Fruit fly (Drosophila melanogaster) whole organism, embryonic: ENCODE results near the gene Ts.

Source experiments
- Awh ChIP-seq: fragments of 200-800 bp; sonication (Bioruptor generic); IDR thresholded peaks from 2 replicates; pipeline ENCODE4, ENCODE4 v1.3.6; 2022; ENCODE audit warnings: missing biosample characterization, missing genetic modification characterization
- BEAF-32 ChIP-seq: fragments of 200-800 bp; sonication (Bioruptor generic); optimal IDR thresholded peaks from 3 replicates; lab custom pipeline; 2017; ENCODE audit warnings: missing biosample characterization, missing genetic modification characterization, mild to moderate bottlenecking, moderate library complexity, missing genetic modification reagents
- CG10274 ChIP-seq: fragments of 200-800 bp; sonication (Bioruptor generic); optimal IDR thresholded peaks from 3 replicates; lab custom pipeline; 2017; ENCODE audit warnings: missing biosample characterization, mild to moderate bottlenecking, missing genetic modification characterization
- CG11247 ChIP-seq: fragments of 200-800 bp; sonication (Bioruptor generic); IDR thresholded peaks from 2 replicates; pipeline ENCODE4 v1.3.6; 2022; ENCODE audit warnings: missing biosample characterization, missing genetic modification characterization
- CG12219 ChIP-seq: fragments of 200-800 bp; sonication (Bioruptor generic); optimal IDR thresholded peaks from 3 replicates; lab custom pipeline; 2018; ENCODE audit warnings: missing biosample characterization, mild to moderate bottlenecking, missing genetic modification characterization
- CG12299 ChIP-seq: fragments of 200-800 bp; sonication (Bioruptor generic); optimal IDR thresholded peaks from 2 replicates; lab custom pipeline; 2018; ENCODE audit warnings: missing biosample characterization, mild to moderate bottlenecking, missing genetic modification characterization
- CG12391 ChIP-seq: fragments of 200-800 bp; sonication (Bioruptor generic); optimal IDR thresholded peaks from 3 replicates; lab custom pipeline; 2018; ENCODE audit warnings: missing biosample characterization, mild to moderate bottlenecking, missing genetic modification characterization, moderate library complexity
- CG13424 ChIP-seq: fragments of 200-800 bp; sonication (Bioruptor generic); optimal IDR thresholded peaks from 2 replicates; lab custom pipeline; 2019; ENCODE audit warnings: missing biosample characterization, mild to moderate bottlenecking, missing genetic modification characterization, moderate library complexity
- CG14441 ChIP-seq: fragments of 200-800 bp; sonication (Bioruptor generic); IDR thresholded peaks from 2 replicates; pipeline ENCODE4 v1.3.6; 2022; ENCODE audit warnings: missing biosample characterization, missing genetic modification characterization
- CG15011 ChIP-seq: fragments of 200-800 bp; sonication (Bioruptor generic); optimal IDR thresholded peaks from 3 replicates; lab custom pipeline; 2018; ENCODE audit warnings: missing biosample characterization, mild to moderate bottlenecking, missing genetic modification characterization
- CG17186 ChIP-seq: fragments of 200-800 bp; sonication (Bioruptor generic); optimal IDR thresholded peaks from 3 replicates; lab custom pipeline; 2017; ENCODE audit warnings: missing biosample characterization, missing genetic modification reagents, missing genetic modification characterization
- CG17612 ChIP-seq: fragments of 200-800 bp; sonication (Bioruptor generic); IDR thresholded peaks from 2 replicates; pipeline ENCODE4 v1.3.6; 2022; ENCODE audit warnings: missing biosample characterization, missing genetic modification characterization
- CG18599 ChIP-seq: fragments of 200-800 bp; sonication (Bioruptor generic); optimal IDR thresholded peaks from 3 replicates; lab custom pipeline; 2017; ENCODE audit warnings: missing biosample characterization, missing genetic modification characterization, mild to moderate bottlenecking, moderate library complexity, missing genetic modification reagents
- CG2678 ChIP-seq: fragments of 200-800 bp; sonication (Bioruptor generic); optimal IDR thresholded peaks from 3 replicates; lab custom pipeline; 2019; ENCODE audit warnings: missing biosample characterization, mild to moderate bottlenecking, missing genetic modification characterization, moderate library complexity
- CG2712 ChIP-seq: fragments of 200-800 bp; optimal IDR thresholded peaks from 3 replicates; lab custom pipeline; 2019; ENCODE audit warnings: missing biosample characterization, mild to moderate bottlenecking, missing genetic modification characterization, moderate library complexity
- CG3163 ChIP-seq: fragments of 200-800 bp; sonication (Bioruptor generic); optimal IDR thresholded peaks from 3 replicates; lab custom pipeline; 2016; ENCODE audit warnings: missing biosample characterization, missing genetic modification characterization
- CG32772 ChIP-seq: fragments of 200-800 bp; sonication (Bioruptor generic); IDR thresholded peaks from 2 replicates; pipeline ENCODE4 v1.3.6; 2022; ENCODE audit warnings: missing biosample characterization, missing genetic modification characterization
- CG3407 ChIP-seq: fragments of 200-800 bp; sonication (Bioruptor generic); optimal IDR thresholded peaks from 2 replicates; lab custom pipeline; 2018; ENCODE audit warnings: missing biosample characterization, mild to moderate bottlenecking, missing genetic modification characterization
- CG4360 ChIP-seq: fragments of 200-800 bp; sonication (Bioruptor generic); IDR thresholded peaks from 2 replicates; pipeline ENCODE4 v1.3.6; 2022; ENCODE audit warnings: missing biosample characterization, missing genetic modification characterization
- CG43689 ChIP-seq: fragments of 200-800 bp; sonication (Bioruptor generic); IDR thresholded peaks from 2 replicates; pipeline ENCODE4 v1.3.6; 2022; ENCODE audit warnings: missing biosample characterization, missing genetic modification characterization
- CG4404 ChIP-seq: fragments of 200-800 bp; sonication (Bioruptor generic); IDR thresholded peaks from 2 replicates; pipeline ENCODE4 v1.3.6; 2022; ENCODE audit warnings: missing biosample characterization, missing genetic modification characterization
- CG4820 ChIP-seq: fragments of 200-800 bp; sonication (Bioruptor generic); optimal IDR thresholded peaks from 3 replicates; lab custom pipeline; 2016; ENCODE audit warnings: missing biosample characterization, missing genetic modification characterization
- CG6689 ChIP-seq: fragments of 200-800 bp; sonication (Bioruptor generic); IDR thresholded peaks from 2 replicates; pipeline ENCODE4 v1.3.6; 2022; ENCODE audit warnings: missing biosample characterization, missing genetic modification characterization
- CG7928 ChIP-seq: fragments of 200-800 bp; sonication (Bioruptor generic); optimal IDR thresholded peaks from 2 replicates; lab custom pipeline; 2017; ENCODE audit warnings: missing biosample characterization, mild to moderate bottlenecking, missing genetic modification characterization
- CG8290 ChIP-seq, 3 experiments: fragments of 200-800 bp; sonication (Bioruptor generic); optimal IDR thresholded peaks; 2 replicates each; lab custom pipeline; 2016 to 2019; ENCODE audit warnings: missing biosample characterization in 3 of 3, missing genetic modification characterization in 3 of 3, mild to moderate bottlenecking in 2 of 3, moderate library complexity in 1 of 3
- CrebB ChIP-seq: fragments of 200-800 bp; sonication (Bioruptor generic); optimal IDR thresholded peaks from 3 replicates; lab custom pipeline; 2018; ENCODE audit warnings: missing biosample characterization, mild to moderate bottlenecking, missing genetic modification characterization
- D ChIP-seq, 2 experiments: fragments of 200-800 bp in 1 of 2; fragments of >200 bp in 1 of 2; sonication (Bioruptor generic) in 1 of 2; optimal IDR thresholded peaks; 2 replicates in 1 of 2; 3 replicates in 1 of 2; lab custom pipeline; 2017; ENCODE audit warnings: mild to moderate bottlenecking in 1 of 2, missing biosample characterization in 1 of 2, missing genetic modification characterization in 1 of 2, missing genetic modification reagents in 1 of 2
- Hmr ChIP-seq: fragments of 200-800 bp; sonication (Bioruptor generic); optimal IDR thresholded peaks from 3 replicates; lab custom pipeline; 2017; ENCODE audit warnings: mild to moderate bottlenecking, missing biosample characterization, missing genetic modification reagents, missing genetic modification characterization
- Mad ChIP-seq: fragments of 200-800 bp; sonication (Bioruptor generic); optimal IDR thresholded peaks from 2 replicates; lab custom pipeline; 2016; ENCODE audit warnings: missing biosample characterization, missing genetic modification characterization
- Mes4 ChIP-seq: fragments of 200-800 bp; sonication (Bioruptor generic); optimal IDR thresholded peaks from 2 replicates; lab custom pipeline; 2016; ENCODE audit warnings: missing biosample characterization, missing genetic modification characterization
- Optix ChIP-seq: fragments of 200-800 bp; sonication (Bioruptor generic); IDR thresholded peaks from 3 replicates; pipeline ENCODE4 v1.3.6; 2022; ENCODE audit warnings: missing biosample characterization, missing genetic modification characterization
- Stat92E ChIP-seq, 3 experiments: fragments of >200 bp in 2 of 3; fragments of 200-800 bp in 1 of 3; sonication (Bioruptor generic) in 1 of 3; optimal IDR thresholded peaks; 2 replicates each; lab custom pipeline; 2017 to 2019; ENCODE audit warnings: missing biosample characterization in 3 of 3, missing genetic modification characterization in 3 of 3, mild to moderate bottlenecking in 1 of 3, moderate library complexity in 1 of 3
- az2 ChIP-seq: fragments of 200-800 bp; sonication (Bioruptor generic); optimal IDR thresholded peaks from 3 replicates; lab custom pipeline; 2016; ENCODE audit warnings: missing biosample characterization, missing genetic modification characterization
- gcm ChIP-seq: fragments of 200-800 bp; sonication (Bioruptor generic); optimal IDR thresholded peaks from 2 replicates; lab custom pipeline; 2019; ENCODE audit warnings: missing biosample characterization, mild to moderate bottlenecking, missing genetic modification characterization, moderate library complexity
- gfzf ChIP-seq: fragments of 200-800 bp; sonication (Bioruptor generic); optimal IDR thresholded peaks from 2 replicates; lab custom pipeline; 2016; ENCODE audit warnings: missing biosample characterization, mild to moderate bottlenecking, missing genetic modification characterization, moderate library complexity
- jing ChIP-seq: fragments of 200-800 bp; sonication (Bioruptor generic); optimal IDR thresholded peaks from 2 replicates; lab custom pipeline; 2018; ENCODE audit warnings: missing biosample characterization, mild to moderate bottlenecking, missing genetic modification characterization
- kni ChIP-seq: fragments of 200-800 bp; sonication (Bioruptor generic); optimal IDR thresholded peaks from 3 replicates; lab custom pipeline; 2017; ENCODE audit warnings: mild to moderate bottlenecking, missing biosample characterization, missing genetic modification reagents, missing genetic modification characterization
- nerfin-1 ChIP-seq: fragments of 200-800 bp; sonication (Bioruptor generic); optimal IDR thresholded peaks from 3 replicates; lab custom pipeline; 2019; ENCODE audit warnings: missing biosample characterization, mild to moderate bottlenecking, missing genetic modification characterization, moderate library complexity
- nom ChIP-seq: fragments of 200-800 bp; sonication (Bioruptor generic); optimal IDR thresholded peaks from 2 replicates; lab custom pipeline; 2017; ENCODE audit warnings: missing biosample characterization, missing genetic modification characterization, mild to moderate bottlenecking, moderate library complexity, missing genetic modification reagents
- pros ChIP-seq: fragments of 200-800 bp; sonication (Bioruptor generic); optimal IDR thresholded peaks from 3 replicates; lab custom pipeline; 2019; ENCODE audit warnings: missing biosample characterization, mild to moderate bottlenecking, missing genetic modification characterization, moderate library complexity
- scrt ChIP-seq: fragments of 200-800 bp; sonication (Bioruptor generic); optimal IDR thresholded peaks from 2 replicates; lab custom pipeline; 2018; ENCODE audit warnings: missing biosample characterization, mild to moderate bottlenecking, missing genetic modification characterization, moderate library complexity
- sd ChIP-seq: fragments of 200-800 bp; sonication (Bioruptor generic); optimal IDR thresholded peaks from 3 replicates; lab custom pipeline; 2018; ENCODE audit warnings: missing biosample characterization, mild to moderate bottlenecking, missing genetic modification characterization, moderate library complexity
- sima ChIP-seq: fragments of 200-800 bp; sonication (Bioruptor generic); optimal IDR thresholded peaks from 2 replicates; lab custom pipeline; 2016; ENCODE audit warnings: missing biosample characterization, missing genetic modification characterization
- tll ChIP-seq, 2 experiments: fragments of 200-800 bp in 1 of 2; fragments of >200 bp in 1 of 2; sonication (Bioruptor generic) in 1 of 2; optimal IDR thresholded peaks; 2 replicates each; lab custom pipeline; 2017 to 2019; ENCODE audit warnings: missing biosample characterization in 2 of 2, missing genetic modification characterization in 2 of 2, mild to moderate bottlenecking in 1 of 2, moderate library complexity in 1 of 2
- trh ChIP-seq: fragments of 200-800 bp; sonication (Bioruptor generic); optimal IDR thresholded peaks from 2 replicates; lab custom pipeline; 2016; ENCODE audit warnings: missing biosample characterization, missing genetic modification characterization
- zen2 ChIP-seq: fragments of 200-800 bp; sonication (Bioruptor generic); IDR thresholded peaks from 3 replicates; pipeline ENCODE4 v1.3.6; 2022; ENCODE audit warnings: missing biosample characterization, missing genetic modification characterization; ENCODE audit not compliant: partially characterized antibody

Ts gene

DNA sequence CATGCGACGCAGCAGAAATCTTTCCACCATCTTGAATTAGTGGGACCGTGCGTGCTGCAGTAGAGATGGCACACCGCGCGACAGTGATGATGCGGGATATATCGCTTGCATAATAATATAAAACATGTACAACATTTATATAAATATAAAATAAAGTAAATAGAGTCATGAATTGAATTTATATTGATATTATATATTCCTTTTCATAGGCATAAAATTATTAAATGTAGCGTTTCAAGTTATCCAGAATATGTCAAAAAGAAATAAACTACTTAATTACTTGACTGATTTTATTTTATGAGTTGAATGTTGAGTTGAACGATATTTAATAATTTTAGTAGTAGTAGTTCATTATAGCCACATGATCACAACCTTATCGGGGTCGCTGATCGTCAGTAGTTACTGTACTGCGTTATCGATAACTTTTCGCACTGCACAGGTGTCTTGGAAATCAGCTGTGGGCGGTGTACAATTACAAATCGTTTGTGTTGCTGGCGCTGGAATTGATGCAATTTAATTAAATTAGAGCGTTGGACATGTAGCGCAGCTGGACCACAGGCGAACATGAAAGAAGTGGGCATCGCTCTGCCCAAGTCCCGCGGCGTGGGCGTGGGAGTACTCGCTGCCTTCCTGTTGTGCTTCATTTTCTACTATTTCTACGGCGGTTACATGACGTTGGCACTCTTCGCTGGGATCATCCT, 18.4 kb upstream of the Ts start, which contains the start of the genes Chd1 and Bem46 (continued):
- peak; percentile 82 for TF ChIP-seq gcm (GFP tag; lab: Kevin White, UChicago)
- peak; percentile 79 for TF ChIP-seq CG4404 (GFP tag; lab: Robert Waterston, UW)
- TF ChIP-seq gfzf (GFP tag; lab: Kevin White, UChicago): peak; percentile 38
- TF ChIP-seq CG17186 (GFP tag; lab: Kevin White, UChicago): peak; percentile 46
- 0 out of 3 replicates have a peak, but pooled peaks have one; percentile 27 for TF ChIP-seq zen2 (GFP tag; lab: Robert Waterston, UW)
- TF ChIP-seq tll (GFP tag; optimal IDR thresholded peaks at IDR 0.05; lab: Kevin White, UChicago): peak in 1 of 2 experiments; percentile 42
- TF ChIP-seq CG15011 (GFP tag; lab: Kevin White, UChicago): no peak
- peak; percentile 88 for TF ChIP-seq az2 (GFP tag; lab: Kevin White, UChicago)
- peak; percentile 56 for TF ChIP-seq CG3163 (GFP tag; lab: Kevin White, UChicago)
- TF ChIP-seq sima (GFP tag; lab: Kevin White, UChicago): no peak
- TF ChIP-seq CG7928 (GFP tag; lab: Kevin White, UChicago): peak; percentile 38
- no peak for TF ChIP-seq sd (tag; lab: Kevin White, UChicago)
- TF ChIP-seq CG12391 (tag; lab: Kevin White, UChicago): peak; percentile 91
- peak; percentile 75 for TF ChIP-seq BEAF-32 (GFP tag; lab: Kevin White, UChicago)
- TF ChIP-seq D (optimal IDR thresholded peaks at IDR 0.05; lab: Kevin White, UChicago): no peak
- peak; percentile 70 for TF ChIP-seq D (GFP tag; optimal IDR thresholded peaks at IDR 0.05; lab: Kevin White, UChicago)
- peak; percentile 91 for TF ChIP-seq CG2678 (tag; lab: Kevin White, UChicago)
- TF ChIP-seq CG10274 (GFP tag; lab: Kevin White, UChicago): peak; percentile 48
- TF ChIP-seq CG11247 (GFP tag; lab: Robert Waterston, UW): peak; percentile 71; the same call in 1 of the 2 replicates
- peak; percentile 84 for TF ChIP-seq CG6689 (GFP tag; lab: Robert Waterston, UW)
- no peak for TF ChIP-seq kni
- TF ChIP-seq CG12219 (GFP tag; lab: Kevin White, UChicago): no peak
- peak; percentile 77 for TF ChIP-seq nerfin-1 (tag; lab: Kevin White, UChicago)
- TF ChIP-seq trh: peak; percentile 81
- peak; percentile 92 for TF ChIP-seq CG2712 (tag; lab: Kevin White, UChicago)
- TF ChIP-seq CG32772 (GFP tag; lab: Robert Waterston, UW): no peak; the same call in none of the 2 replicates
- peak; percentile 75 for TF ChIP-seq Awh (GFP tag; lab: Robert Waterston, UW)
- peak; percentile 88 for TF ChIP-seq CG18599
- TF ChIP-seq nom (GFP tag; lab: Kevin White, UChicago): peak; percentile 32
- 0 out of 2 replicates have a peak, but pooled peaks have one; percentile 36 for TF ChIP-seq CG4360 (GFP tag; lab: Robert Waterston, UW)
- TF ChIP-seq CG8290 (GFP tag; optimal IDR thresholded peaks at IDR 0.05; lab: Kevin White, UChicago): peak; percentile 55
- no peak for TF ChIP-seq CG8290 (tag; optimal IDR thresholded peaks at IDR 0.05; lab: Kevin White, UChicago)
- TF ChIP-seq Hmr (GFP tag; lab: Kevin White, UChicago): no peak
- TF ChIP-seq Optix (GFP tag; lab: Robert Waterston, UW): 0 out of 3 replicates have a peak, but pooled peaks have one; percentile 41
- peak; percentile 69 for TF ChIP-seq CG12299 (tag; lab: Kevin White, UChicago)
- peak; percentile 78 for TF ChIP-seq CG14441 (GFP tag; lab: Robert Waterston, UW)
- TF ChIP-seq Stat92E (GFP tag; optimal IDR thresholded peaks at IDR 0.05; lab: Kevin White, UChicago): no peak
- peak; percentile 75 for TF ChIP-seq CG43689 (GFP tag; lab: Robert Waterston, UW)
- peak; percentile 90 for TF ChIP-seq CG13424
- TF ChIP-seq CG17612 (GFP tag; lab: Robert Waterston, UW): peak; percentile 77
- no peak for TF ChIP-seq jing (GFP tag; lab: Kevin White, UChicago)
- TF ChIP-seq Mad (GFP tag; lab: Kevin White, UChicago): peak; percentile 79
- peak; percentile 67 for TF ChIP-seq CG3407 (GFP tag; lab: Kevin White, UChicago)
- peak; percentile 75 for TF ChIP-seq scrt
- peak; percentile 81 for TF ChIP-seq CG4820 (GFP tag; lab: Kevin White, UChicago)
- TF ChIP-seq Mes4 (GFP tag; lab: Kevin White, UChicago): no peak
- TF ChIP-seq pros (GFP tag; lab: Kevin White, UChicago): peak; percentile 13
- peak; percentile 31 for TF ChIP-seq CrebB (tag; lab: Kevin White, UChicago)
